Worm (Caenorhabditis elegans) whole organism, dauer: ENCODE results near the gene eat-17.
"Not testable (repeated sequence)": the region's sequence is repeated elsewhere in the genome, so short reads cannot be mapped to it uniquely, and the experiment has no call there.

ENCODE experiments used
- unc-62 ChIP-seq: sonication (generic microtip); optimal IDR thresholded peaks from 2 replicates; lab custom pipeline; 2017; ENCODE audit warnings: missing biosample characterization, missing genetic modification reagents, missing genetic modification characterization

eat-17 gene

ce11 chrX:16416790-16417330, at the start of gene eat-17:
eat-17 (minus strand) TSS chrX:16416840.
- TF ChIP-seq unc-62 (GFP tag; lab: Kevin White, UChicago), result no peak

ce11 chrX:16466157-16466556, 49.5 kb upstream of the eat-17 start:
- no peak for TF ChIP-seq unc-62 (GFP tag; lab: Kevin White, UChicago)

- no peak for TF ChIP-seq unc-62 (GFP tag; lab: Kevin White, UChicago)
Measured at ce11 chrX:16461319-16461718, 44.7 kb upstream of the eat-17 start.

ce11 chrX:16457113-16457512, 40.5 kb upstream of the eat-17 start:
- TF ChIP-seq unc-62 (GFP tag; lab: Kevin White, UChicago), result no peak

- no peak for TF ChIP-seq unc-62 (GFP tag; lab: Kevin White, UChicago)
Measured at ce11 chrX:16456659-16457058, 40.0 kb upstream of the eat-17 start, which contains the start of gene nas-39. nas-39 (plus strand) TSS chrX:16456927.

- TF ChIP-seq unc-62 (GFP tag; lab: Kevin White, UChicago), result not testable (repeated sequence)
Measured at ce11 chrX:16451642-16452041, 35.0 kb upstream of the eat-17 start, which contains the start of gene F38E9.4. F38E9.4 (plus strand) TSS chrX:16451942.

ce11 chrX:16451124-16451523, 34.5 kb upstream of the eat-17 start:
- TF ChIP-seq unc-62 (GFP tag; lab: Kevin White, UChicago), result no peak

- TF ChIP-seq unc-62 (GFP tag; lab: Kevin White, UChicago), result no peak
Measured at ce11 chrX:16447116-16447515, 30.5 kb upstream of the eat-17 start.

ce11 chrX:16445793-16446248, 29.2 kb upstream of the eat-17 start, which contains the start of gene twf-2:
twf-2 (plus strand) TSS chrX:16446197.
- no peak for TF ChIP-seq unc-62 (GFP tag; lab: Kevin White, UChicago)

- TF ChIP-seq unc-62 (GFP tag; lab: Kevin White, UChicago), result no peak
Measured at ce11 chrX:16443657-16444056, 27.0 kb upstream of the eat-17 start.

ce11 chrX:16440949-16441348, 24.3 kb upstream of the eat-17 start:
- no peak for TF ChIP-seq unc-62 (GFP tag; lab: Kevin White, UChicago)

ce11 chrX:16432143-16432542, 15.5 kb upstream of the eat-17 start, which contains the start of gene F38E9.6:
F38E9.6 (plus strand) TSS chrX:16432443.
- TF ChIP-seq unc-62 (GFP tag; lab: Kevin White, UChicago), result no peak

- no peak for TF ChIP-seq unc-62 (GFP tag; lab: Kevin White, UChicago)
Measured at ce11 chrX:16418396-16418795, 1.8 kb upstream of the eat-17 start.

- TF ChIP-seq unc-62 (GFP tag; lab: Kevin White, UChicago), result no peak
Measured at ce11 chrX:16414572-16414971, 2.1 kb downstream of the eat-17 start.

ce11 chrX:16413208-16413995, 3.2 kb downstream of the eat-17 start:
- no peak for TF ChIP-seq unc-62 (GFP tag; lab: Kevin White, UChicago)

- TF ChIP-seq unc-62 (GFP tag; lab: Kevin White, UChicago), result no peak
Measured at ce11 chrX:16411985-16412384, 4.7 kb downstream of the eat-17 start.

- TF ChIP-seq unc-62 (GFP tag; lab: Kevin White, UChicago), result no peak
Measured at ce11 chrX:16409220-16409619, 7.4 kb downstream of the eat-17 start.
